Fruit fly (Drosophila melanogaster): Measurements from ENCODE around the gene zld.

dm6 chrX:19754705-19755403 lies 28.5 kb downstream of the zld start:
- TF ChIP-seq Dll (optimal IDR thresholded peaks at IDR 0.05) (no peak), psq (optimal IDR thresholded peaks at IDR 0.05) (no peak), EcR (GFP tag; optimal IDR thresholded peaks at IDR 0.05) (no peak), usp (GFP tag; optimal IDR thresholded peaks at IDR 0.05) (no peak), pan (optimal IDR thresholded peaks at IDR 0.05) (no peak)
